Fruit fly (Drosophila melanogaster) whole organism, embryonic: Measurements from ENCODE around the gene Rab3-GAP.

Experiments
- Abd-B ChIP-seq: fragments of 200-800 bp; sonication (Bioruptor generic); optimal IDR thresholded peaks from 2 replicates; lab custom pipeline; 2018; ENCODE audit warnings: missing biosample characterization, mild to moderate bottlenecking, missing genetic modification characterization, moderate library complexity
- CG10209 ChIP-seq: fragments of 200-800 bp; sonication (Bioruptor generic); optimal IDR thresholded peaks from 3 replicates; lab custom pipeline; 2017; ENCODE audit warnings: missing biosample characterization, mild to moderate bottlenecking, missing genetic modification characterization, missing genetic modification reagents
- CG10959 ChIP-seq: fragments of 200-800 bp; sonication (Bioruptor generic); IDR thresholded peaks from 2 replicates; pipeline ENCODE4 v1.3.6; 2022; ENCODE audit warnings: missing biosample characterization, missing genetic modification characterization
- CG11723 ChIP-seq: fragments of 200-800 bp; sonication (Bioruptor generic); optimal IDR thresholded peaks from 2 replicates; lab custom pipeline; 2017; ENCODE audit warnings: missing biosample characterization, mild to moderate bottlenecking, missing genetic modification characterization
- CG12155 ChIP-seq: fragments of 200-800 bp; sonication (Bioruptor generic); optimal IDR thresholded peaks from 3 replicates; lab custom pipeline; 2016; ENCODE audit warnings: missing biosample characterization, missing genetic modification characterization
- CG12391 ChIP-seq: fragments of 200-800 bp; sonication (Bioruptor generic); optimal IDR thresholded peaks from 3 replicates; lab custom pipeline; 2018; ENCODE audit warnings: missing biosample characterization, mild to moderate bottlenecking, missing genetic modification characterization, moderate library complexity
- CG12942 ChIP-seq: fragments of 200-800 bp; sonication (Bioruptor generic); optimal IDR thresholded peaks from 3 replicates; lab custom pipeline; 2016; ENCODE audit warnings: missing biosample characterization, missing genetic modification characterization
- CG13624 ChIP-seq: fragments of 200-800 bp; sonication (Bioruptor generic); optimal IDR thresholded peaks from 2 replicates; lab custom pipeline; 2016; ENCODE audit warnings: missing biosample characterization, missing genetic modification characterization
- CG15073 ChIP-seq: fragments of 200-800 bp; sonication (Bioruptor generic); optimal IDR thresholded peaks from 2 replicates; lab custom pipeline; 2016; ENCODE audit warnings: missing biosample characterization, missing genetic modification characterization
- CG1603 ChIP-seq: fragments of 200-800 bp; sonication (Bioruptor generic); optimal IDR thresholded peaks from 2 replicates; lab custom pipeline; 2019; ENCODE audit warnings: missing biosample characterization, mild to moderate bottlenecking, missing genetic modification characterization, moderate library complexity
- CG16779 ChIP-seq: fragments of 200-800 bp; sonication (Bioruptor generic); IDR thresholded peaks from 2 replicates; pipeline ENCODE4 v1.3.6; 2022; ENCODE audit warnings: missing biosample characterization, missing genetic modification characterization
- CG16813 ChIP-seq: fragments of 200-800 bp; sonication (Bioruptor generic); IDR thresholded peaks from 3 replicates; pipeline ENCODE4 v1.3.6; 2022; ENCODE audit warnings: missing biosample characterization, missing genetic modification characterization; ENCODE audit not compliant: partially characterized antibody
- CG1792 ChIP-seq: fragments of 200-800 bp; sonication (Bioruptor generic); optimal IDR thresholded peaks from 2 replicates; lab custom pipeline; 2016; ENCODE audit warnings: missing biosample characterization, missing genetic modification characterization
- CG2875 ChIP-seq: fragments of 200-800 bp; sonication (Bioruptor generic); optimal IDR thresholded peaks from 2 replicates; lab custom pipeline; 2017; ENCODE audit warnings: missing biosample characterization, mild to moderate bottlenecking, missing genetic modification characterization, missing genetic modification reagents
- CG2889 ChIP-seq: fragments of 200-800 bp; sonication (Bioruptor generic); IDR thresholded peaks from 3 replicates; pipeline ENCODE4 v1.3.6; 2022; ENCODE audit warnings: missing biosample characterization, missing genetic modification characterization
- CG3995 ChIP-seq: fragments of 200-800 bp; sonication (Bioruptor generic); optimal IDR thresholded peaks from 3 replicates; lab custom pipeline; 2016; ENCODE audit warnings: missing biosample characterization, missing genetic modification characterization
- CG6813 ChIP-seq: fragments of 200-800 bp; sonication (Bioruptor generic); optimal IDR thresholded peaks from 2 replicates; lab custom pipeline; 2017; ENCODE audit warnings: missing biosample characterization, missing genetic modification characterization, mild to moderate bottlenecking, moderate library complexity, missing genetic modification reagents
- CG9215 ChIP-seq: fragments of 200-800 bp; sonication (Bioruptor generic); IDR thresholded peaks from 2 replicates; pipeline ENCODE4 v1.3.6; 2022; ENCODE audit warnings: missing biosample characterization, missing genetic modification characterization
- Dbx ChIP-seq: fragments of 200-800 bp; sonication (Bioruptor generic); IDR thresholded peaks from 3 replicates; pipeline ENCODE4 v1.3.6; 2022; ENCODE audit warnings: missing biosample characterization, missing genetic modification characterization
- Dp ChIP-seq: fragments of 200-800 bp; sonication (Bioruptor generic); optimal IDR thresholded peaks from 2 replicates; lab custom pipeline; 2018; ENCODE audit warnings: missing biosample characterization, mild to moderate bottlenecking, missing genetic modification characterization, moderate library complexity
- E2f1 ChIP-seq: fragments of 200-800 bp; sonication (Bioruptor generic); IDR thresholded peaks from 2 replicates; pipeline ENCODE4 v1.3.6; 2022; ENCODE audit warnings: missing biosample characterization, missing genetic modification characterization
- H15 ChIP-seq: fragments of 200-800 bp; sonication (Bioruptor generic); IDR thresholded peaks from 3 replicates; pipeline ENCODE4 v1.3.6; 2022; ENCODE audit warnings: missing biosample characterization, missing genetic modification characterization
- HHEX ChIP-seq: fragments of 200-800 bp; sonication (Bioruptor generic); optimal IDR thresholded peaks from 3 replicates; lab custom pipeline; 2017; ENCODE audit warnings: missing biosample characterization, mild to moderate bottlenecking, missing genetic modification characterization, missing genetic modification reagents
- HmgD ChIP-seq: fragments of 200-800 bp; sonication (Bioruptor generic); optimal IDR thresholded peaks from 3 replicates; lab custom pipeline; 2016; ENCODE audit warnings: missing biosample characterization, missing genetic modification characterization
- Nf-YB ChIP-seq: fragments of 200-800 bp; sonication (Bioruptor generic); optimal IDR thresholded peaks from 3 replicates; lab custom pipeline; 2019; ENCODE audit warnings: missing biosample characterization, mild to moderate bottlenecking, missing genetic modification characterization, moderate library complexity
- Oaz ChIP-seq: fragments of 200-800 bp; sonication (Bioruptor generic); IDR thresholded peaks from 2 replicates; pipeline ENCODE4 v1.3.6; 2022; ENCODE audit warnings: missing biosample characterization, missing genetic modification characterization
- ac ChIP-seq: fragments of 200-800 bp; sonication (Bioruptor generic); optimal IDR thresholded peaks from 3 replicates; lab custom pipeline; 2017; ENCODE audit warnings: missing biosample characterization, mild to moderate bottlenecking, missing genetic modification characterization
- az2 ChIP-seq: fragments of 200-800 bp; sonication (Bioruptor generic); optimal IDR thresholded peaks from 3 replicates; lab custom pipeline; 2016; ENCODE audit warnings: missing biosample characterization, missing genetic modification characterization
- bab2 ChIP-seq: fragments of 200-800 bp; sonication (Bioruptor generic); optimal IDR thresholded peaks from 2 replicates; lab custom pipeline; 2016; ENCODE audit warnings: missing biosample characterization, missing genetic modification characterization
- bigmax ChIP-seq: fragments of 200-800 bp; sonication (Bioruptor generic); optimal IDR thresholded peaks from 2 replicates; lab custom pipeline; 2018; ENCODE audit warnings: missing biosample characterization, mild to moderate bottlenecking, missing genetic modification characterization
- croc ChIP-seq: fragments of 200-800 bp; sonication (Bioruptor generic); conservative IDR thresholded peaks from 3 replicates; pipeline ENCODE4 v1.3.6; 2022; ENCODE audit warnings: missing biosample characterization, missing genetic modification characterization
- dati ChIP-seq: fragments of 200-800 bp; sonication (Bioruptor generic); IDR thresholded peaks from 2 replicates; pipeline ENCODE4 v1.3.6; 2022; ENCODE audit warnings: missing biosample characterization, missing genetic modification characterization
- fd102C ChIP-seq: fragments of 200-800 bp; sonication (Bioruptor generic); optimal IDR thresholded peaks from 2 replicates; lab custom pipeline; 2018; ENCODE audit warnings: missing biosample characterization, mild to moderate bottlenecking, missing genetic modification characterization, moderate library complexity
- gcm ChIP-seq: fragments of 200-800 bp; sonication (Bioruptor generic); optimal IDR thresholded peaks from 2 replicates; lab custom pipeline; 2019; ENCODE audit warnings: missing biosample characterization, mild to moderate bottlenecking, missing genetic modification characterization, moderate library complexity
- gsb ChIP-seq: fragments of 200-800 bp; sonication (Bioruptor generic); IDR thresholded peaks from 2 replicates; pipeline ENCODE4 v1.3.6; 2022; ENCODE audit warnings: missing biosample characterization, missing genetic modification characterization
- gsb-n ChIP-seq: fragments of 200-800 bp; sonication (Bioruptor generic); optimal IDR thresholded peaks from 3 replicates; lab custom pipeline; 2018; ENCODE audit warnings: missing biosample characterization, mild to moderate bottlenecking, missing genetic modification characterization
- jing ChIP-seq: fragments of 200-800 bp; sonication (Bioruptor generic); optimal IDR thresholded peaks from 2 replicates; lab custom pipeline; 2018; ENCODE audit warnings: missing biosample characterization, mild to moderate bottlenecking, missing genetic modification characterization
- kah ChIP-seq: fragments of 200-800 bp; sonication (Bioruptor generic); optimal IDR thresholded peaks from 2 replicates; lab custom pipeline; 2018; ENCODE audit warnings: missing biosample characterization, mild to moderate bottlenecking, missing genetic modification characterization
- lab ChIP-seq: fragments of 200-800 bp; sonication (Bioruptor generic); optimal IDR thresholded peaks from 3 replicates; lab custom pipeline; 2017; ENCODE audit warnings: missing biosample characterization, missing genetic modification characterization, mild to moderate bottlenecking, moderate library complexity, missing genetic modification reagents
- lilli ChIP-seq: fragments of 200-800 bp; sonication (Bioruptor generic); optimal IDR thresholded peaks from 3 replicates; lab custom pipeline; 2016; ENCODE audit warnings: missing biosample characterization, missing genetic modification characterization
- lmd ChIP-seq: fragments of 200-800 bp; sonication (Bioruptor generic); IDR thresholded peaks from 2 replicates; pipeline ENCODE4 v1.3.6; 2022; ENCODE audit warnings: missing biosample characterization, missing genetic modification characterization
- nau ChIP-seq: fragments of 200-800 bp; sonication (Bioruptor generic); optimal IDR thresholded peaks from 3 replicates; lab custom pipeline; 2017; ENCODE audit warnings: missing biosample characterization, mild to moderate bottlenecking, missing genetic modification characterization, missing genetic modification reagents
- psq ChIP-seq: fragments of 200-800 bp; sonication (Bioruptor generic); optimal IDR thresholded peaks from 2 replicates; lab custom pipeline; 2017; ENCODE audit warnings: missing biosample characterization, missing genetic modification characterization
- rib ChIP-seq: fragments of 200-800 bp; sonication (Bioruptor generic); IDR thresholded peaks from 2 replicates; pipeline ENCODE4 v1.3.6; 2022; ENCODE audit warnings: missing biosample characterization, missing genetic modification characterization
- slp2 ChIP-seq: fragments of 200-800 bp; sonication (Bioruptor generic); optimal IDR thresholded peaks from 2 replicates; lab custom pipeline; 2016; ENCODE audit warnings: missing biosample characterization, missing genetic modification characterization
- ssp ChIP-seq: fragments of 200-800 bp; sonication (Bioruptor generic); IDR thresholded peaks from 2 replicates; pipeline ENCODE4 v1.3.6; 2022; ENCODE audit warnings: missing biosample characterization, missing genetic modification characterization
- tgo ChIP-seq: fragments of 200-800 bp; sonication (Bioruptor generic); IDR thresholded peaks from 3 replicates; pipeline ENCODE4 v1.3.6; 2022; ENCODE audit warnings: missing biosample characterization, missing genetic modification characterization
- wor ChIP-seq: fragments of 200-800 bp; sonication (Bioruptor generic); IDR thresholded peaks from 2 replicates; pipeline ENCODE4 v1.3.6; 2022; ENCODE audit warnings: missing biosample characterization, missing genetic modification characterization

Gene Rab3-GAP

DNA sequence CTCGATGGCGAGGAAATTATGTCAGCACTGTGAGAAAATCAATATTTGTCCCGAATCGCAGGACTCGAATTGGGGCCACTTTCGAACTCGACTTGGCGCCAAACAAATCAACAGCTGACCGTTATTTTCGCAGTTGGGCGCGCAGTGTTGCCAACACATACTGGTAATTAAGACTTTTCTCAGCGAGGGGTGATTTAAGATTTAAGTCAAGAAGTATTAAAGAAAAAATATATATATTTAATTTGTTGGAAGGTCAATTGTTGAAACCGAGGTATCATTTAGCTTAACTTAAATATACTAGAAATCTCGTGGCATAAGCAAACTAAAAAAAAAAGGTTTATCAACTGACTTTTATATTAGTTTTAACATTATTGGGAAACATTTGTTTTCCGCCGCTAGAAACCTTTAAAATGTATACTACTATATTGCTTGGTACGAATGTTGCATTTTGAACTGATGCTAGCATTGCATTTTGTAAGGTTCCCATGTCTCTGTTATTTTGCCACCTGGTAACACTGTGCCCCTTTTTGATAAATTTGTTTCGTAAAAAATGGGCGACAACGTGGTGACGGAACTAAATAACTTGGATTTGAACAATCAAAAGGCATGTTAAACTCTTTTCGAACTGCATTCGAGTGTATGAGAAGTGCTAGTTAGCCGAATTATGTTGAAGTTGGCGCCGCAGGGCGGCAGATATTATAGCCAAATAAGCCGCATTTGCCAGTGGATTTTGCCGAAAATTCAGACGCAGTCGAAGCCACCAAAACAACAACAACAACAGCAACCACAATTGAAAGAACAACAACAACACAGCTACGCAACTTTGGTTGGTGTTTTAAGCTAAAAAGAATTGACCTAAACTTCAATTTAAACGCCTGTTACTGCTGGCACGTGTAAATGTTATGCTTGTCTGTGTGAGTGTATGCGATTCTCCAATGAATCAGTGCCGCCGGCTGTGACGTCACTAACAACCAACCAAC, 40.5 kb upstream of the Rab3-GAP start, which contains the start of the genes Patsas and ThrRS (continued):
- TF ChIP-seq Dbx (GFP tag; lab: Robert Waterston, UW) (peak; percentile 84), croc (GFP tag; lab: Robert Waterston, UW) (peak; percentile 78), HHEX (GFP tag; lab: Kevin White, UChicago) (peak; percentile 81), CG16779 (GFP tag; lab: Robert Waterston, UW) (no peak), slp2 (GFP tag; lab: Kevin White, UChicago) (peak; percentile 73), Nf-YB (peak; percentile 70), CG11723 (GFP tag; lab: Kevin White, UChicago) (peak; percentile 63), lilli (peak; percentile 82), CG15073 (GFP tag; lab: Kevin White, UChicago) (peak; percentile 15), CG13624 (peak; percentile 78), ssp (GFP tag; lab: Robert Waterston, UW) (peak; percentile 97), CG10209 (GFP tag; lab: Kevin White, UChicago) (peak; percentile 86), CG3995 (GFP tag; lab: Kevin White, UChicago) (peak; percentile 27), Dp (GFP tag; lab: Kevin White, UChicago) (peak; percentile 75), gsb-n (peak; percentile 85), tgo (GFP tag; lab: Robert Waterston, UW) (peak; percentile 88), fd102C (GFP tag; lab: Kevin White, UChicago) (peak; percentile 51), rib (GFP tag; lab: Robert Waterston, UW) (peak; percentile 55; the same call in 1 of the 2 replicates), gsb (GFP tag; lab: Robert Waterston, UW) (peak; percentile 69), gcm (GFP tag; lab: Kevin White, UChicago) (peak; percentile 76), CG12391 (tag; lab: Kevin White, UChicago) (peak; percentile 92), CG10959 (GFP tag; lab: Robert Waterston, UW) (peak; percentile 57), wor (GFP tag; lab: Robert Waterston, UW) (peak; percentile 32; the same call in 1 of the 2 replicates), nau (GFP tag; lab: Kevin White, UChicago) (no peak), CG1603 (tag; lab: Kevin White, UChicago) (peak; percentile 65), bab2 (peak; percentile 77), lab (peak; percentile 90), dati (GFP tag; lab: Robert Waterston, UW) (no peak), bigmax (GFP tag; lab: Kevin White, UChicago) (no peak), CG6813 (GFP tag; lab: Kevin White, UChicago) (peak; percentile 62), CG9215 (GFP tag; lab: Robert Waterston, UW) (peak; percentile 95), E2f1 (peak; percentile 81), psq (peak; percentile 69), CG1792 (GFP tag; lab: Kevin White, UChicago) (peak; percentile 53), jing (GFP tag; lab: Kevin White, UChicago) (no peak), ac (GFP tag; lab: Kevin White, UChicago) (no peak), H15 (GFP tag; lab: Robert Waterston, UW) (peak; percentile 76; the same call in 2 of the 3 replicates), CG2875 (GFP tag; lab: Kevin White, UChicago) (peak; percentile 47), Abd-B (peak; percentile 96), lmd (GFP tag; lab: Robert Waterston, UW) (peak; percentile 90), az2 (GFP tag; lab: Kevin White, UChicago) (peak; percentile 87), HmgD (GFP tag; lab: Kevin White, UChicago) (peak; percentile 24), CG2889 (GFP tag; lab: Robert Waterston, UW) (peak; percentile 80), CG12942 (GFP tag; lab: Kevin White, UChicago) (peak; percentile 86), CG16813 (GFP tag; lab: Robert Waterston, UW) (no peak), CG12155 (GFP tag; lab: Kevin White, UChicago) (peak; percentile 88), kah (peak; percentile 37), Oaz (peak; percentile 65; the same call in 1 of the 2 replicates)
